Worm (Caenorhabditis elegans): ENCODE data around the gene tmed-1.

DNA sequence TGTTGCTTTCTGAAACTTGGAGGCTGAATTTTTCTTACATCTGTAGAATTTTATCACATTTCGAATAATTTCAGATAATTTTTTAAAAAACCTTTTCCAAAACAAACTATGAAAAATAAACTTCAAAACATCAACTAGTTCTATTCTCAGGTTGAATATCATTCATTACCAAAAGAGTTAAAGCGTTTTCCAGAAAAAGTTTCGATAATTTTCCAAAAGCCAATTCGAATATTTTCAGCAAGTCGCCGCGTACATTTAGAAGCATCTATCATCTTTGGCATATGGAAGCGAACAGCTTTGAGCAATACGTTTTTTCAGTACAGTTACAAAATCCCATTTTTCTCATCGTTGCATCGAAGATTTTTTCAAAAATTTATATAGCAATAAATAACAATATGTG lies 41.0 kb downstream of the tmed-1 start:
- TF ChIP-seq dao-5 (tag; optimal IDR thresholded peaks at IDR 0.05) (no peak), W03F9.2 (tag; optimal IDR thresholded peaks at IDR 0.05) (peak; percentile 39)
